Worm (Caenorhabditis elegans) whole organism, late embryonic: Measurements from ENCODE around the gene R13H9.6.

ENCODE experiments used
- T23F11.4 ChIP-seq: fragments of 200-800 bp; sonication (Bioruptor generic); optimal IDR thresholded peaks from 2 replicates; lab custom pipeline; 2018; ENCODE audit warnings: mild to moderate bottlenecking, missing genetic modification characterization, missing compliant biosample characterization
- ama-1 ChIP-seq: fragments of 150-350 bp; optimal IDR thresholded peaks from 2 replicates; lab custom pipeline; 2014
- ceh-9 ChIP-seq: sonication (generic microtip); optimal IDR thresholded peaks from 2 replicates; lab custom pipeline; 2016; ENCODE audit warnings: mild to moderate bottlenecking, missing genetic modification characterization, inconsistent platforms, missing compliant biosample characterization
- ets-4 ChIP-seq: sonication (generic microtip); optimal IDR thresholded peaks from 2 replicates; lab custom pipeline; 2016; ENCODE audit warnings: missing genetic modification characterization, missing compliant biosample characterization
- nfya-1 ChIP-seq: sonication (generic microtip); optimal IDR thresholded peaks from 2 replicates; lab custom pipeline; 2017; ENCODE audit warnings: missing genetic modification characterization, mild to moderate bottlenecking, missing compliant biosample characterization, antibody characterized with exemption, moderate library complexity
- pqm-1 ChIP-seq: sonication (generic microtip); optimal IDR thresholded peaks from 2 replicates; lab custom pipeline; 2016; ENCODE audit warnings: missing genetic modification characterization, missing compliant biosample characterization
- ref-2 ChIP-seq: sonication (generic microtip); optimal IDR thresholded peaks from 2 replicates; lab custom pipeline; 2016; ENCODE audit warnings: missing genetic modification characterization, missing compliant biosample characterization
- unc-55 ChIP-seq: sonication (generic microtip); optimal IDR thresholded peaks from 2 replicates; lab custom pipeline; 2017; ENCODE audit warnings: missing biosample characterization, missing genetic modification reagents, missing genetic modification characterization

DNA sequence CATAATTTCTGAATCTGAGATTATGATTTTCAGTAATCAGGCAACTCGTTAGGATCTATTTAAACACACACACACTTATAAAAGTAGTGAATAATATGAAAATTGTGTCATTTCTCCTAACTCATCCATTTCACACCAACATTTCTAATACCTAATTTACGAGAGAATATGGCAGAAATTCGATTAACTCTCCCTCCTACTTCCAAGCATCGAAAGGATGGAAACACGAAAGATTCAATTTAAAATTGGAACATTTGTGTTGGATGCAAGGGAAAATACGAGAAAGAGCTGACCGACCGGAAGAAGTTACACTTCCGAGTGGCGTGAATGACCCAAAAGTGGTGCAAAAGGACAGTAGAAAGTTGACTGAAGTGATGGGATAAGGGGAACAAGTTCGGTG is 40.5 kb upstream of the R13H9.6 start:
- TF ChIP-seq ets-4 (tag; lab: Kevin White, UChicago) = no peak
- no peak for TF ChIP-seq ceh-9
- no peak for TF ChIP-seq ref-2 (tag; lab: Kevin White, UChicago)
- TF ChIP-seq T23F11.4 (GFP tag; lab: Kevin White, UChicago) = no peak
- TF ChIP-seq pqm-1 (tag; lab: Kevin White, UChicago) = no peak
- no peak for TF ChIP-seq ama-1 (lab: Kevin White, UChicago)
- TF ChIP-seq unc-55 (GFP tag; lab: Kevin White, UChicago) = no peak
- TF ChIP-seq nfya-1 (tag; lab: Kevin White, UChicago) = no peak
